Fruit fly (Drosophila melanogaster): Measurements from ENCODE around the gene scf.

Gene scf

DNA sequence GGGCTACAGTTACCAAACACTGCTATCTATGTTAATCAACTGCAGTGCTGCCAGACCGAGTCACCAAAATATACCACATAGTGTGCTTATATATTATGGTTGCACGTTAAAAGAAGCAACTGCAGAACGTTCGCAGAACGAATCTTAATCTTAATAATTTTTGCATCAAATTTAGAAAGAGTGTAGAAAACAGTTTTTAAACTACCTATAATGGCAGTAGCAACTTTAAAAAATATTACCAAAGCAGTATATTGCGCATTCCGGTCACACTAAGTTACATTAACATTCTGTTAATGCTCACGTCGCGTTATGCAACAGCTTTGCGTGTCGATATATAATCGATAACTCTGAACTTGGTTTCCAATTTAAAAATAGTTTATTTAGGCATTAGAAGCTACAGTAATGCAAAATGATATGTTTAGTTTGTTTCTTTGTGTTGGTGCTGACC is 43.7 kb downstream of the scf start, which contains the start of gene indra (continued):
- TF ChIP-seq HHEX (GFP tag; optimal IDR thresholded peaks at IDR 0.05): no peak
- TF ChIP-seq Nf-YA (GFP tag; IDR thresholded peaks at IDR 0.05): no peak
- TF ChIP-seq pfk (GFP tag; optimal IDR thresholded peaks at IDR 0.05): no peak
- peak; percentile 82 for TF ChIP-seq trem (tag; optimal IDR thresholded peaks at IDR 0.05)
- peak; percentile 25 for TF ChIP-seq CG12744 (GFP tag; optimal IDR thresholded peaks at IDR 0.05)
- TF ChIP-seq luna (GFP tag; optimal IDR thresholded peaks at IDR 0.05): peak; percentile 18
- TF ChIP-seq CG12659 (GFP tag; optimal IDR thresholded peaks at IDR 0.05): peak; percentile 81
- TF ChIP-seq Fer1 (GFP tag; optimal IDR thresholded peaks at IDR 0.05): peak; percentile 44
- no peak for TF ChIP-seq pita (GFP tag; optimal IDR thresholded peaks at IDR 0.05)
- TF ChIP-seq CG6791 (GFP tag; IDR thresholded peaks at IDR 0.05; ENCODE audit: partially characterized antibody): peak; percentile 62
- TF ChIP-seq CG17385 (GFP tag; optimal IDR thresholded peaks at IDR 0.05): peak; percentile 46
- peak; percentile 11 for TF ChIP-seq fd3F (GFP tag; optimal IDR thresholded peaks at IDR 0.05)
- TF ChIP-seq Sry-β (GFP tag; optimal IDR thresholded peaks at IDR 0.05): no peak
- TF ChIP-seq nau (GFP tag; optimal IDR thresholded peaks at IDR 0.05): no peak
- no peak for TF ChIP-seq CG14050 (GFP tag; IDR thresholded peaks at IDR 0.05)
- peak; percentile 46 for TF ChIP-seq CG12236 (GFP tag; optimal IDR thresholded peaks at IDR 0.05)
- TF ChIP-seq kah (GFP tag; optimal IDR thresholded peaks at IDR 0.05): no peak
- no peak for TF ChIP-seq fd64A (GFP tag; optimal IDR thresholded peaks at IDR 0.05)
- TF ChIP-seq CG12769 (tag; optimal IDR thresholded peaks at IDR 0.05): no peak
- no peak for TF ChIP-seq Oli (tag; optimal IDR thresholded peaks at IDR 0.05)
- no peak for TF ChIP-seq CG42726 (GFP tag; IDR thresholded peaks at IDR 0.05; ENCODE audit: partially characterized antibody)
- TF ChIP-seq gt (GFP tag; IDR thresholded peaks at IDR 0.05): no peak
- TF ChIP-seq CG6854 (GFP tag; optimal IDR thresholded peaks at IDR 0.05): no peak
- no peak for TF ChIP-seq CG10959 (GFP tag; IDR thresholded peaks at IDR 0.05)
- no peak for TF ChIP-seq CG4707 (GFP tag; optimal IDR thresholded peaks at IDR 0.05)
- no peak for TF ChIP-seq Oaz (GFP tag; IDR thresholded peaks at IDR 0.05)
- TF ChIP-seq Sin3A (optimal IDR thresholded peaks at IDR 0.05): peak; percentile 81
- TF ChIP-seq CG1529 (GFP tag; optimal IDR thresholded peaks at IDR 0.05): no peak
- peak; percentile 48 for TF ChIP-seq CG10654 (GFP tag; optimal IDR thresholded peaks at IDR 0.05)
- TF ChIP-seq fru (optimal IDR thresholded peaks at IDR 0.05): no peak
- peak; percentile 26; the same call in 1 of the 2 replicates for TF ChIP-seq CG7372 (GFP tag; IDR thresholded peaks at IDR 0.05)
- no peak for TF ChIP-seq schlank (tag; optimal IDR thresholded peaks at IDR 0.05)
- TF ChIP-seq CG11723 (GFP tag; optimal IDR thresholded peaks at IDR 0.05): no peak
- peak; percentile 77 for TF ChIP-seq phol (tag; optimal IDR thresholded peaks at IDR 0.05)
- TF ChIP-seq gce (GFP tag; IDR thresholded peaks at IDR 0.05): no peak
- no peak for TF ChIP-seq toy (GFP tag; IDR thresholded peaks at IDR 0.05)
- TF ChIP-seq CG4328 (GFP tag; optimal IDR thresholded peaks at IDR 0.05): peak; percentile 49
- TF ChIP-seq scrt (GFP tag; optimal IDR thresholded peaks at IDR 0.05): no peak
- no peak for TF ChIP-seq ara (GFP tag; IDR thresholded peaks at IDR 0.05)
- peak; percentile 68 for TF ChIP-seq Xbp1 (GFP tag; optimal IDR thresholded peaks at IDR 0.05)
- no peak for TF ChIP-seq hkb (optimal IDR thresholded peaks at IDR 0.05)
- no peak; the same call in 1 of the 2 replicates for TF ChIP-seq hkb (GFP tag; IDR thresholded peaks at IDR 0.05)
- peak; percentile 45 for TF ChIP-seq CG8089 (GFP tag; optimal IDR thresholded peaks at IDR 0.05)
- TF ChIP-seq HmgD (GFP tag; optimal IDR thresholded peaks at IDR 0.05): no peak
- TF ChIP-seq nerfin-2 (GFP tag; IDR thresholded peaks at IDR 0.05; ENCODE audit: partially characterized antibody): no peak
- no peak for TF ChIP-seq CG3407 (GFP tag; optimal IDR thresholded peaks at IDR 0.05)
- peak; percentile 73 for TF ChIP-seq sug (tag; optimal IDR thresholded peaks at IDR 0.05)
- no peak for TF ChIP-seq Lpt (GFP tag; optimal IDR thresholded peaks at IDR 0.05)
- no peak for TF ChIP-seq emc (GFP tag; optimal IDR thresholded peaks at IDR 0.05)
- TF ChIP-seq Aef1 (GFP tag; IDR thresholded peaks at IDR 0.05): peak; percentile 38; the same call in 1 of the 3 replicates
- TF ChIP-seq salm (tag; optimal IDR thresholded peaks at IDR 0.05): no peak
- peak; percentile 76 for TF ChIP-seq CG13624 (GFP tag; optimal IDR thresholded peaks at IDR 0.05)
